Worm (Caenorhabditis elegans): Measurements from ENCODE around the gene Y5H2B.3.

The Y5H2B.3 gene

ce11 chrV:2159331-2159730 is 28.8 kb upstream of the Y5H2B.3 start, which contains the start of gene C45H4.14:
TSS of gene C45H4.14 (minus strand) at chrV:2159431.
- no peak for TF ChIP-seq F23B12.7 (tag; optimal IDR thresholded peaks at IDR 0.05; ENCODE audit: insufficient read depth)
- TF ChIP-seq die-1 (tag; optimal IDR thresholded peaks at IDR 0.05) = no peak
- TF ChIP-seq sdz-38 (tag; optimal IDR thresholded peaks at IDR 0.05) = no peak
- TF ChIP-seq efl-1 (GFP tag; optimal IDR thresholded peaks at IDR 0.05) = peak; percentile 45
- no peak for TF ChIP-seq mcd-1 (GFP tag; IDR thresholded peaks at IDR 0.05)
- TF ChIP-seq madf-8 (GFP tag; conservative IDR thresholded peaks at IDR 0.05) = 0 out of 2 replicates have a peak, but pooled peaks have one; percentile 9
- no peak for TF ChIP-seq F22D6.2 (tag; optimal IDR thresholded peaks at IDR 0.05)
- TF ChIP-seq F49E8.2 (tag; optimal IDR thresholded peaks at IDR 0.05; ENCODE audit: insufficient read depth) = no peak
- no peak for TF ChIP-seq attf-3 (GFP tag; conservative IDR thresholded peaks at IDR 0.05)

ce11 chrV:2163735-2164134 is 24.4 kb upstream of the Y5H2B.3 start, which contains the start of gene str-255:
TSS of gene str-255 (minus strand) at chrV:2163835.
- TF ChIP-seq ztf-25 (GFP tag; IDR thresholded peaks at IDR 0.05) (no peak), F10E7.11 (tag; optimal IDR thresholded peaks at IDR 0.05) (no peak), F37B4.10 (GFP tag; IDR thresholded peaks at IDR 0.05) (no peak), nhr-80 (tag; optimal IDR thresholded peaks at IDR 0.05) (no peak)

- TF ChIP-seq Y53F4B.3 (GFP tag; IDR thresholded peaks at IDR 0.05) (no peak), F39B2.1 (GFP tag; IDR thresholded peaks at IDR 0.05) (no peak), sdz-38 (tag; optimal IDR thresholded peaks at IDR 0.05) (no peak)
These were observed 21.4 kb upstream of the Y5H2B.3 start, which contains the start of gene srbc-19 for ce11 chrV:2166679-2167078. TSS of gene srbc-19 (minus strand) at chrV:2166779.

ce11 chrV:2174465-2174864 is 13.6 kb upstream of the Y5H2B.3 start:
- TF ChIP-seq atf-7 (tag; optimal IDR thresholded peaks at IDR 0.05) (no peak), madf-8 (GFP tag; conservative IDR thresholded peaks at IDR 0.05) (no peak), dpl-1 (GFP tag; optimal IDR thresholded peaks at IDR 0.05) (no peak), mel-28 (tag; optimal IDR thresholded peaks at IDR 0.05; ENCODE audit: borderline replicate concordance) (no peak), rpc-1 (optimal IDR thresholded peaks at IDR 0.05) (no peak), rpc-1 (tag; optimal IDR thresholded peaks at IDR 0.05) (no peak), sea-2 (GFP tag; IDR thresholded peaks at IDR 0.05) (no peak), ztf-26 (tag; optimal IDR thresholded peaks at IDR 0.05) (no peak), B0336.3 (GFP tag; IDR thresholded peaks at IDR 0.05) (no peak), B0035.1 (tag; optimal IDR thresholded peaks at IDR 0.05) (no peak), dox-1 (GFP tag; IDR thresholded peaks at IDR 0.05) (no peak), aptf-2 (GFP tag; conservative IDR thresholded peaks at IDR 0.05) (no peak), let-607 (tag; optimal IDR thresholded peaks at IDR 0.05) (no peak), Y53G8AR.9 (GFP tag; conservative IDR thresholded peaks at IDR 0.05) (no peak), tlf-1 (GFP tag; optimal IDR thresholded peaks at IDR 0.05) (no peak), pbrm-1 (GFP tag; IDR thresholded peaks at IDR 0.05) (no peak), bed-1 (GFP tag; IDR thresholded peaks at IDR 0.05) (no peak)

ce11 chrV:2175242-2175641 is 12.9 kb upstream of the Y5H2B.3 start, which contains the start of gene C45H4.18:
TSS of gene C45H4.18 (plus strand) at chrV:2175542.
- TF ChIP-seq K12H6.12 (tag; optimal IDR thresholded peaks at IDR 0.05) (no peak), fkh-3 (tag; optimal IDR thresholded peaks at IDR 0.05) (no peak), snpc-3.4 (tag; optimal IDR thresholded peaks at IDR 0.05) (no peak), pha-4 (tag; optimal IDR thresholded peaks at IDR 0.05) (no peak), F39B2.1 (GFP tag; IDR thresholded peaks at IDR 0.05) (no peak), aptf-3 (GFP tag; IDR thresholded peaks at IDR 0.05) (no peak), lin-35 (GFP tag; optimal IDR thresholded peaks at IDR 0.05) (no peak), cebp-2 (GFP tag; IDR thresholded peaks at IDR 0.05) (no peak), ceh-27 (GFP tag; optimal IDR thresholded peaks at IDR 0.05) (no peak), nfya-1 (tag; optimal IDR thresholded peaks at IDR 0.05; ENCODE audit: borderline replicate concordance, insufficient read depth) (no peak), F33H1.4 (GFP tag; IDR thresholded peaks at IDR 0.05) (no peak), ceh-58 (GFP tag; IDR thresholded peaks at IDR 0.05) (no peak), tbp1 (GFP tag; optimal IDR thresholded peaks at IDR 0.05) (no peak), F23B12.7 (tag; optimal IDR thresholded peaks at IDR 0.05; ENCODE audit: insufficient read depth) (no peak), mcd-1 (GFP tag; IDR thresholded peaks at IDR 0.05) (no peak), akir-1 (GFP tag; optimal IDR thresholded peaks at IDR 0.05) (no peak)

Data from whole organism, young adult.